Fruit fly (Drosophila melanogaster) whole organism, larva: ENCODE data around the gene mRpS18C.

Source experiments
- noc ChIP-seq: fragments of 200-800 bp; sonication (Bioruptor generic); optimal IDR thresholded peaks from 3 replicates; lab custom pipeline; 2019; ENCODE audit warnings: missing biosample characterization, mild to moderate bottlenecking, missing genetic modification characterization, moderate library complexity

Gene mRpS18C

dm6 chr3R:30459066-30459935 is 35.5 kb downstream of the mRpS18C start, which contains the start of the genes CG2224 and CDase:
TSS of gene CG2224 (minus strand) at chr3R:30459300.
TSS of gene CDase (plus strand) at chr3R:30459521.
- TF ChIP-seq noc (tag; lab: Kevin White, UChicago): no peak

- no peak for TF ChIP-seq noc (tag; lab: Kevin White, UChicago)
Observed at dm6 chr3R:30460187-30460586, 36.4 kb downstream of the mRpS18C start.

- TF ChIP-seq noc (tag; lab: Kevin White, UChicago): peak; percentile 26
Observed at dm6 chr3R:30461608-30462243, 38.0 kb downstream of the mRpS18C start.

dm6 chr3R:30464244-30464643 is 40.5 kb downstream of the mRpS18C start:
- no peak for TF ChIP-seq noc (tag; lab: Kevin White, UChicago)

dm6 chr3R:30465775-30466494 is 42.2 kb downstream of the mRpS18C start, which contains the start of gene PH4alphaEFB:
TSS of gene PH4alphaEFB (plus strand) at chr3R:30466050.
- no peak for TF ChIP-seq noc (tag; lab: Kevin White, UChicago)

- TF ChIP-seq noc (tag; lab: Kevin White, UChicago): no peak
Observed at dm6 chr3R:30466515-30466914, 42.7 kb downstream of the mRpS18C start.

dm6 chr3R:30467062-30467461 is 43.3 kb downstream of the mRpS18C start:
- TF ChIP-seq noc (tag; lab: Kevin White, UChicago): no peak

dm6 chr3R:30470690-30471089 is 46.9 kb downstream of the mRpS18C start:
- no peak for TF ChIP-seq noc (tag; lab: Kevin White, UChicago)

- TF ChIP-seq noc (tag; lab: Kevin White, UChicago): no peak
Observed at dm6 chr3R:30472331-30472730, 48.6 kb downstream of the mRpS18C start.
